Fruit fly (Drosophila melanogaster): ENCODE measurements around the gene PK2-R2.

DNA sequence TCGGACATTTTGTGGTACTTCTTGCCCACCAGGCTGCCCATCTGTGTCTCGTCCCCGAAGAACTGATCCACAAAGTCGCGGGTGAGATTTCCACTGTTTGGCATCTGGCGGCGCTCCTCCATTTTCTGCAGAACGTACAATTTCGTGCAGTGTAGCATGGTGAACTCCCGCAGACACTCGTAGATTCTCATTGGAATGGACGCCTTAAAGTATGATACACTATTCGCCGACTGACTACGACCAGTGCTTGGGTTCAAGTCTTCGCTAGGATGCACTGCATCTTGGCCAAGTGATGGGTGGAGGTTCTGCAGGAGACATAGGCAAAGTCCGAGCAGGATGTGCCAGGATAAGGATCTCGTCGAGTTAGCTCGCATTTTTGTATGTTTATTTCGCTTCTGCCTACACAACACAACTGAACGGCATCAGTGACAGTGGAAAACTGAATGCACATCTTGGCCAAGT is 47.8 kb downstream of the PK2-R2 start, which contains the start of gene CG15888:
- no peak for TF ChIP-seq CTCF (optimal IDR thresholded peaks at IDR 0.05)
- no peak for TF ChIP-seq CG8478 (optimal IDR thresholded peaks at IDR 0.05)

Data from S2 (cell line).